Fruit fly (Drosophila melanogaster) whole organism, embryonic: Measurements from ENCODE around the gene Pep.

Source experiments
- Atf3 ChIP-seq: fragments of 200-800 bp; sonication (Bioruptor generic); optimal IDR thresholded peaks from 3 replicates; lab custom pipeline; 2016; ENCODE audit warnings: missing biosample characterization, missing genetic modification characterization
- CG11247 ChIP-seq: fragments of 200-800 bp; sonication (Bioruptor generic); IDR thresholded peaks from 2 replicates; pipeline ENCODE4 v1.3.6; 2022; ENCODE audit warnings: missing biosample characterization, missing genetic modification characterization
- CG12744 ChIP-seq: fragments of 200-800 bp; sonication (Bioruptor generic); optimal IDR thresholded peaks from 2 replicates; lab custom pipeline; 2016; ENCODE audit warnings: missing biosample characterization, missing genetic modification characterization
- CG15514 ChIP-seq: fragments of 200-800 bp; sonication (Bioruptor generic); optimal IDR thresholded peaks from 3 replicates; lab custom pipeline; 2017; ENCODE audit warnings: missing biosample characterization, missing genetic modification characterization, mild to moderate bottlenecking, moderate library complexity, missing genetic modification reagents
- CG16779 ChIP-seq: fragments of 200-800 bp; sonication (Bioruptor generic); IDR thresholded peaks from 2 replicates; pipeline ENCODE4 v1.3.6; 2022; ENCODE audit warnings: missing biosample characterization, missing genetic modification characterization
- CG17328 ChIP-seq: fragments of 200-800 bp; sonication (Bioruptor generic); IDR thresholded peaks from 2 replicates; pipeline ENCODE4 v1.3.6; 2022; ENCODE audit warnings: missing biosample characterization, missing genetic modification characterization
- CG17912 ChIP-seq: fragments of 200-800 bp; sonication (Bioruptor generic); optimal IDR thresholded peaks from 2 replicates; lab custom pipeline; 2018; ENCODE audit warnings: missing biosample characterization, mild to moderate bottlenecking, missing genetic modification characterization
- CG30403 ChIP-seq: fragments of 200-800 bp; sonication (Bioruptor generic); optimal IDR thresholded peaks from 3 replicates; lab custom pipeline; 2016; ENCODE audit warnings: missing biosample characterization, missing genetic modification characterization
- CG31441 ChIP-seq: fragments of 200-800 bp; sonication (Bioruptor generic); IDR thresholded peaks from 2 replicates; pipeline ENCODE4 v1.3.6; 2022; ENCODE audit warnings: missing biosample characterization, missing genetic modification characterization
- CG32772 ChIP-seq: fragments of 200-800 bp; sonication (Bioruptor generic); IDR thresholded peaks from 2 replicates; pipeline ENCODE4 v1.3.6; 2022; ENCODE audit warnings: missing biosample characterization, missing genetic modification characterization
- CG4328 ChIP-seq: fragments of 200-800 bp; sonication (Bioruptor generic); optimal IDR thresholded peaks from 3 replicates; lab custom pipeline; 2017; ENCODE audit warnings: missing biosample characterization, missing genetic modification reagents, missing genetic modification characterization
- CG43689 ChIP-seq: fragments of 200-800 bp; sonication (Bioruptor generic); IDR thresholded peaks from 2 replicates; pipeline ENCODE4 v1.3.6; 2022; ENCODE audit warnings: missing biosample characterization, missing genetic modification characterization
- CG4854 ChIP-seq: fragments of 200-800 bp; sonication (Bioruptor generic); optimal IDR thresholded peaks from 2 replicates; lab custom pipeline; 2016; ENCODE audit warnings: missing biosample characterization, missing genetic modification characterization, inconsistent platforms
- CG6254 ChIP-seq: fragments of 200-800 bp; sonication (Bioruptor generic); optimal IDR thresholded peaks from 3 replicates; lab custom pipeline; 2017; ENCODE audit warnings: mild to moderate bottlenecking, missing biosample characterization, missing genetic modification reagents, missing genetic modification characterization
- CG6683 ChIP-seq: fragments of 200-800 bp; sonication (Bioruptor generic); optimal IDR thresholded peaks from 2 replicates; lab custom pipeline; 2017; ENCODE audit warnings: missing biosample characterization, mild to moderate bottlenecking, missing genetic modification characterization, missing genetic modification reagents
- CG8089 ChIP-seq: fragments of 200-800 bp; sonication (Bioruptor generic); optimal IDR thresholded peaks from 3 replicates; lab custom pipeline; 2016; ENCODE audit warnings: missing biosample characterization, missing genetic modification characterization
- CG9932 ChIP-seq: fragments of 200-800 bp; sonication (Bioruptor generic); IDR thresholded peaks from 2 replicates; pipeline ENCODE4 v1.3.6; 2022; ENCODE audit warnings: missing biosample characterization, missing genetic modification characterization
- Camta ChIP-seq: fragments of 200-800 bp; sonication (Bioruptor generic); optimal IDR thresholded peaks from 2 replicates; lab custom pipeline; 2016; ENCODE audit warnings: missing biosample characterization, missing genetic modification characterization
- Dad ChIP-seq: fragments of 200-800 bp; sonication (Bioruptor generic); optimal IDR thresholded peaks from 3 replicates; lab custom pipeline; 2016; ENCODE audit warnings: missing biosample characterization, missing genetic modification characterization
- Hr78 ChIP-seq, 2 experiments: fragments of 200-800 bp in 1 of 2; fragments of >200 bp in 1 of 2; sonication (Bioruptor generic) in 1 of 2; optimal IDR thresholded peaks; 2 replicates each; lab custom pipeline; 2017 to 2019; ENCODE audit warnings: missing biosample characterization in 2 of 2, missing genetic modification characterization in 2 of 2, mild to moderate bottlenecking in 1 of 2, moderate library complexity in 1 of 2
- Max ChIP-seq: fragments of 200-800 bp; sonication (Bioruptor generic); optimal IDR thresholded peaks from 2 replicates; lab custom pipeline; 2016; ENCODE audit warnings: missing biosample characterization, mild to moderate bottlenecking, missing genetic modification characterization
- NC2β ChIP-seq: fragments of 200-800 bp; sonication (Bioruptor generic); optimal IDR thresholded peaks from 2 replicates; lab custom pipeline; 2016; ENCODE audit warnings: missing biosample characterization, missing genetic modification characterization
- Rx ChIP-seq: fragments of 200-800 bp; sonication (Bioruptor generic); IDR thresholded peaks from 2 replicates; pipeline ENCODE4 v1.3.6; 2022; ENCODE audit warnings: missing biosample characterization, missing genetic modification characterization
- Sox100B ChIP-seq: fragments of 200-800 bp; sonication (Bioruptor generic); optimal IDR thresholded peaks from 3 replicates; lab custom pipeline; 2018; ENCODE audit warnings: missing biosample characterization, mild to moderate bottlenecking, missing genetic modification characterization
- Sox102F ChIP-seq: fragments of 200-800 bp; sonication (Bioruptor generic); optimal IDR thresholded peaks from 2 replicates; lab custom pipeline; 2018; ENCODE audit warnings: missing biosample characterization, mild to moderate bottlenecking, missing genetic modification characterization, moderate library complexity
- Xbp1 ChIP-seq: fragments of 200-800 bp; sonication (Bioruptor generic); optimal IDR thresholded peaks from 3 replicates; lab custom pipeline; 2016; ENCODE audit warnings: missing biosample characterization, mild to moderate bottlenecking, missing genetic modification characterization
- aop ChIP-seq: fragments of 200-800 bp; sonication (Bioruptor generic); IDR thresholded peaks from 2 replicates; pipeline ENCODE4 v1.3.6; 2022; ENCODE audit warnings: missing biosample characterization, missing genetic modification characterization
- ato ChIP-seq: fragments of 200-800 bp; sonication (Bioruptor generic); IDR thresholded peaks from 2 replicates; pipeline ENCODE4 v1.3.6; 2022; ENCODE audit warnings: missing biosample characterization, missing genetic modification characterization; ENCODE audit not compliant: partially characterized antibody
- gce ChIP-seq: fragments of 200-800 bp; sonication (Bioruptor generic); IDR thresholded peaks from 3 replicates; pipeline ENCODE4 v1.3.6; 2022; ENCODE audit warnings: missing biosample characterization, missing genetic modification characterization
- gem ChIP-seq: fragments of 200-800 bp; sonication (Bioruptor generic); optimal IDR thresholded peaks from 2 replicates; lab custom pipeline; 2019; ENCODE audit warnings: missing biosample characterization, mild to moderate bottlenecking, missing genetic modification characterization, moderate library complexity
- hbn ChIP-seq: fragments of 200-800 bp; sonication (Bioruptor generic); IDR thresholded peaks from 2 replicates; pipeline ENCODE4 v1.3.6; 2022; ENCODE audit warnings: missing biosample characterization, missing genetic modification characterization; ENCODE audit not compliant: partially characterized antibody
- jigr1 ChIP-seq: fragments of 200-800 bp; sonication (Bioruptor generic); IDR thresholded peaks from 3 replicates; pipeline ENCODE4 v1.3.6; 2022; ENCODE audit warnings: missing biosample characterization, missing genetic modification characterization
- jing ChIP-seq: fragments of 200-800 bp; sonication (Bioruptor generic); optimal IDR thresholded peaks from 2 replicates; lab custom pipeline; 2018; ENCODE audit warnings: missing biosample characterization, mild to moderate bottlenecking, missing genetic modification characterization
- ken ChIP-seq: fragments of 200-800 bp; sonication (Bioruptor generic); IDR thresholded peaks from 3 replicates; pipeline ENCODE4 v1.3.6; 2022; ENCODE audit warnings: missing biosample characterization, missing genetic modification characterization
- lab ChIP-seq: fragments of 200-800 bp; sonication (Bioruptor generic); optimal IDR thresholded peaks from 3 replicates; lab custom pipeline; 2017; ENCODE audit warnings: missing biosample characterization, missing genetic modification characterization, mild to moderate bottlenecking, moderate library complexity, missing genetic modification reagents
- oc ChIP-seq: fragments of 200-800 bp; sonication (Bioruptor generic); optimal IDR thresholded peaks from 2 replicates; lab custom pipeline; 2018; ENCODE audit warnings: missing biosample characterization, mild to moderate bottlenecking, missing genetic modification characterization, moderate library complexity
- pnt ChIP-seq: fragments of 200-800 bp; sonication (Bioruptor generic); optimal IDR thresholded peaks from 3 replicates; lab custom pipeline; 2016; ENCODE audit warnings: missing biosample characterization, missing genetic modification characterization
- prd ChIP-seq, 3 experiments: fragments of >200 bp in 2 of 3; fragments of 200-800 bp in 1 of 3; sonication (Bioruptor generic) in 1 of 3; optimal IDR thresholded peaks in 2 of 3; IDR thresholded peaks in 1 of 3; 2 replicates in 2 of 3; 3 replicates in 1 of 3; pipeline versions ENCODE4 v1.3.6 to Lab custom; 2017 to 2022; ENCODE audit warnings: missing biosample characterization in 1 of 3, missing genetic modification characterization in 1 of 3
- pros ChIP-seq: fragments of 200-800 bp; sonication (Bioruptor generic); optimal IDR thresholded peaks from 3 replicates; lab custom pipeline; 2019; ENCODE audit warnings: missing biosample characterization, mild to moderate bottlenecking, missing genetic modification characterization, moderate library complexity
- pum ChIP-seq: fragments of 200-800 bp; sonication (Bioruptor generic); optimal IDR thresholded peaks from 2 replicates; lab custom pipeline; 2016; ENCODE audit warnings: missing biosample characterization, missing genetic modification characterization
- repo ChIP-seq: fragments of 200-800 bp; sonication (Bioruptor generic); optimal IDR thresholded peaks from 2 replicates; lab custom pipeline; 2016; ENCODE audit warnings: missing biosample characterization, missing genetic modification characterization
- ro ChIP-seq: fragments of 200-800 bp; sonication (Bioruptor generic); IDR thresholded peaks from 2 replicates; pipeline ENCODE4 v1.3.6; 2022; ENCODE audit warnings: missing biosample characterization, missing genetic modification characterization
- shn ChIP-seq: fragments of 200-800 bp; sonication (Bioruptor generic); optimal IDR thresholded peaks from 3 replicates; lab custom pipeline; 2016; ENCODE audit warnings: missing biosample characterization, missing genetic modification characterization
- so ChIP-seq: fragments of 200-800 bp; sonication (Bioruptor generic); IDR thresholded peaks from 3 replicates; pipeline ENCODE4 v1.3.6; 2022; ENCODE audit warnings: missing biosample characterization, missing genetic modification characterization
- sob ChIP-seq: fragments of 200-800 bp; sonication (Bioruptor generic); IDR thresholded peaks from 2 replicates; pipeline ENCODE4 v1.3.6; 2022; ENCODE audit warnings: missing biosample characterization, missing genetic modification characterization
- toy ChIP-seq: fragments of 200-800 bp; sonication (Bioruptor generic); IDR thresholded peaks from 2 replicates; pipeline ENCODE4 v1.3.6; 2022; ENCODE audit warnings: missing biosample characterization, missing genetic modification characterization
- tup ChIP-seq: fragments of 200-800 bp; sonication (Bioruptor generic); optimal IDR thresholded peaks from 2 replicates; lab custom pipeline; 2016; ENCODE audit warnings: missing biosample characterization, mild to moderate bottlenecking, missing genetic modification characterization, moderate library complexity
- wek ChIP-seq: fragments of 200-800 bp; sonication (Bioruptor generic); optimal IDR thresholded peaks from 3 replicates; lab custom pipeline; 2018; ENCODE audit warnings: missing biosample characterization, mild to moderate bottlenecking, missing genetic modification characterization, moderate library complexity
- zf30C ChIP-seq: fragments of 200-800 bp; sonication (Bioruptor generic); optimal IDR thresholded peaks from 3 replicates; lab custom pipeline; 2018; ENCODE audit warnings: missing biosample characterization, mild to moderate bottlenecking, missing genetic modification characterization

Pep gene

dm6 chr3L:17668945-17669779 is 24.3 kb upstream of the Pep start, which contains the start of gene Crtc (continued):
- TF ChIP-seq CG11247 (GFP tag; lab: Robert Waterston, UW) (peak; percentile 39; the same call in 1 of the 2 replicates), pnt (GFP tag; lab: Kevin White, UChicago) (no peak), wek (GFP tag; lab: Kevin White, UChicago) (no peak), Sox102F (GFP tag; lab: Kevin White, UChicago) (no peak), ken (GFP tag; lab: Robert Waterston, UW) (no peak), aop (no peak), CG17912 (GFP tag; lab: Kevin White, UChicago) (no peak), gce (GFP tag; lab: Robert Waterston, UW) (no peak), CG12744 (GFP tag; lab: Kevin White, UChicago) (peak; percentile 18), repo (no peak), Rx (GFP tag; lab: Robert Waterston, UW) (no peak; the same call in 1 of the 2 replicates), lab (GFP tag; lab: Kevin White, UChicago) (peak; percentile 49), Dad (GFP tag; lab: Kevin White, UChicago) (no peak), pros (GFP tag; lab: Kevin White, UChicago) (no peak), Sox100B (GFP tag; lab: Kevin White, UChicago) (no peak), oc (tag; lab: Kevin White, UChicago) (no peak), ato (peak; percentile 87), toy (GFP tag; lab: Robert Waterston, UW) (no peak), CG6683 (no peak), CG8089 (GFP tag; lab: Kevin White, UChicago) (no peak), zf30C (no peak), CG32772 (no peak), so (no peak), prd (optimal IDR thresholded peaks at IDR 0.05; lab: Kevin White, UChicago) (no peak), prd (GFP tag; IDR thresholded peaks at IDR 0.05; lab: Robert Waterston, UW) (0 out of 3 replicates have a peak, but pooled peaks have one; percentile 30), CG16779 (no peak), CG43689 (GFP tag; lab: Robert Waterston, UW) (no peak), hbn (peak; percentile 58), Camta (peak; percentile 6), CG31441 (GFP tag; lab: Robert Waterston, UW) (0 out of 2 replicates have a peak, but pooled peaks have one; percentile 25), CG6254 (GFP tag; lab: Kevin White, UChicago) (no peak), CG4328 (no peak), CG17328 (GFP tag; lab: Robert Waterston, UW) (0 out of 2 replicates have a peak, but pooled peaks have one; percentile 22), pum (GFP tag; lab: Kevin White, UChicago) (no peak), tup (GFP tag; lab: Kevin White, UChicago) (no peak), NC2β (no peak), CG30403 (GFP tag; lab: Kevin White, UChicago) (peak; percentile 50), jigr1 (GFP tag; lab: Robert Waterston, UW) (no peak), Atf3 (GFP tag; lab: Kevin White, UChicago) (no peak), Max (GFP tag; lab: Kevin White, UChicago) (no peak), CG15514 (peak; percentile 93), gem (tag; lab: Kevin White, UChicago) (peak; percentile 50), ro (GFP tag; lab: Robert Waterston, UW) (no peak), sob (GFP tag; lab: Robert Waterston, UW) (no peak), jing (GFP tag; lab: Kevin White, UChicago) (no peak), Xbp1 (GFP tag; lab: Kevin White, UChicago) (peak; percentile 6), CG9932 (GFP tag; lab: Robert Waterston, UW) (peak; percentile 42), Hr78 (GFP tag; optimal IDR thresholded peaks at IDR 0.05; lab: Kevin White, UChicago) (no peak), shn (GFP tag; lab: Kevin White, UChicago) (no peak), CG4854 (GFP tag; lab: Kevin White, UChicago) (no peak)
